Worm (Caenorhabditis elegans) whole organism, mixed stage, embryonic: ENCODE data around the gene C50E3.12.

Experiments
- ceh-83 ChIP-seq: fragments of 200-800 bp; sonication (Bioruptor generic); optimal IDR thresholded peaks from 2 replicates; lab custom pipeline; 2018; ENCODE audit warnings: mild to moderate bottlenecking, missing genetic modification characterization, missing compliant biosample characterization
- ces-1 ChIP-seq: fragments of 150-350 bp; optimal IDR thresholded peaks from 2 replicates; lab custom pipeline; 2014; ENCODE audit warnings: missing biosample characterization, missing genetic modification reagents, missing genetic modification characterization
- elt-1 ChIP-seq: sonication (generic microtip); optimal IDR thresholded peaks from 2 replicates; lab custom pipeline; 2017; ENCODE audit warnings: missing genetic modification characterization, mild to moderate bottlenecking, missing compliant biosample characterization, antibody characterized with exemption, moderate library complexity, borderline replicate concordance; ENCODE audit not compliant: insufficient read depth
- elt-3 ChIP-seq: fragments of 150-350 bp; optimal IDR thresholded peaks from 2 replicates; lab custom pipeline; 2014; ENCODE audit warnings: missing biosample characterization, missing genetic modification characterization
- lsy-2 ChIP-seq: fragments of 150-350 bp; optimal IDR thresholded peaks from 2 replicates; lab custom pipeline; 2014; ENCODE audit warnings: missing biosample characterization, missing genetic modification characterization
- nhr-12 ChIP-seq: fragments of 150-350 bp; optimal IDR thresholded peaks from 2 replicates; lab custom pipeline; 2014; ENCODE audit warnings: missing biosample characterization, missing genetic modification characterization
- nhr-28 ChIP-seq: fragments of 150-350 bp; optimal IDR thresholded peaks from 2 replicates; lab custom pipeline; 2014; ENCODE audit warnings: missing biosample characterization, missing genetic modification characterization
- nhr-76 ChIP-seq: sonication (generic microtip); optimal IDR thresholded peaks from 2 replicates; lab custom pipeline; 2017; ENCODE audit warnings: missing biosample characterization, missing genetic modification characterization
- snpc-4 ChIP-seq: fragments of 150-350 bp; optimal IDR thresholded peaks from 2 replicates; lab custom pipeline; 2014; ENCODE audit warnings: missing biosample characterization, missing genetic modification characterization
- unc-39 ChIP-seq: fragments of 150-350 bp; optimal IDR thresholded peaks from 2 replicates; lab custom pipeline; 2014; ENCODE audit warnings: missing biosample characterization, missing genetic modification characterization
- ztf-11 ChIP-seq: fragments of 150-350 bp; optimal IDR thresholded peaks from 2 replicates; lab custom pipeline; 2014; ENCODE audit warnings: missing biosample characterization, missing genetic modification characterization

ce11 chrV:7631732-7632131 lies 9.9 kb upstream of the C50E3.12 start, which contains the start of gene srd-25:
- TF ChIP-seq lsy-2 (no peak), nhr-12 (tag; lab: Kevin White, UChicago) (no peak), nhr-28 (tag; lab: Kevin White, UChicago) (no peak), ceh-83 (no peak), ztf-11 (tag; lab: Kevin White, UChicago) (no peak), snpc-4 (tag; lab: Kevin White, UChicago) (no peak), ces-1 (GFP tag; lab: Kevin White, UChicago) (no peak), elt-3 (tag; lab: Kevin White, UChicago) (no peak), elt-1 (no peak), unc-39 (tag; lab: Kevin White, UChicago) (no peak), nhr-76 (tag; lab: Kevin White, UChicago) (no peak)
